Fruit fly (Drosophila melanogaster): ENCODE results near the gene msi.
A peak's percentile ranks its signal among the peaks of the same experiment; 100 is the strongest.

msi gene

dm6 chr3R:25589168-25589567 lies 73.2 kb downstream of the msi start (continued):
- TF ChIP-seq Mes4 (GFP tag; optimal IDR thresholded peaks at IDR 0.05) (no peak), CG1832 (GFP tag; optimal IDR thresholded peaks at IDR 0.05) (peak; percentile 73), CG18764 (GFP tag; optimal IDR thresholded peaks at IDR 0.05) (no peak), bcd (GFP tag; optimal IDR thresholded peaks at IDR 0.05) (no peak), Trl (optimal IDR thresholded peaks at IDR 0.05) (no peak), Trl (GFP tag; optimal IDR thresholded peaks at IDR 0.05) (peak; percentile 3), CG15073 (GFP tag; optimal IDR thresholded peaks at IDR 0.05) (no peak), Hr3 (GFP tag; optimal IDR thresholded peaks at IDR 0.05) (no peak)

- no peak for TF ChIP-seq hb (GFP tag; IDR thresholded peaks at IDR 0.05; ENCODE audit: partially characterized antibody)
- no peak for TF ChIP-seq CG14667 (GFP tag; IDR thresholded peaks at IDR 0.05)
- no peak for TF ChIP-seq jumu (GFP tag; optimal IDR thresholded peaks at IDR 0.05)
- TF ChIP-seq YL-1 (GFP tag; optimal IDR thresholded peaks at IDR 0.05): no peak
- TF ChIP-seq CG4707 (GFP tag; optimal IDR thresholded peaks at IDR 0.05): no peak
- TF ChIP-seq twi (tag; optimal IDR thresholded peaks at IDR 0.05): no peak
- TF ChIP-seq CG2678 (tag; optimal IDR thresholded peaks at IDR 0.05): no peak
- peak; percentile 23 for TF ChIP-seq cg (GFP tag; optimal IDR thresholded peaks at IDR 0.05)
- TF ChIP-seq BtbVII (GFP tag; optimal IDR thresholded peaks at IDR 0.05): no peak
- TF ChIP-seq wdn (GFP tag; IDR thresholded peaks at IDR 0.05): no peak
- no peak for TF ChIP-seq CG13424 (tag; optimal IDR thresholded peaks at IDR 0.05)
- no peak for TF ChIP-seq tll (GFP tag; optimal IDR thresholded peaks at IDR 0.05)
- no peak for TF ChIP-seq CG18476 (GFP tag; optimal IDR thresholded peaks at IDR 0.05)
- TF ChIP-seq CG30020 (tag; optimal IDR thresholded peaks at IDR 0.05): no peak
- no peak for TF ChIP-seq CG8924 (tag; optimal IDR thresholded peaks at IDR 0.05)
- TF ChIP-seq CG7271 (tag; optimal IDR thresholded peaks at IDR 0.05): no peak
- no peak for TF ChIP-seq Opbp (GFP tag; IDR thresholded peaks at IDR 0.05; ENCODE audit: partially characterized antibody)
- no peak for TF ChIP-seq Lhr (GFP tag; optimal IDR thresholded peaks at IDR 0.05)
- no peak for TF ChIP-seq CG34224 (GFP tag; IDR thresholded peaks at IDR 0.05; ENCODE audit: partially characterized antibody)
- TF ChIP-seq ewg (GFP tag; optimal IDR thresholded peaks at IDR 0.05): peak; percentile 75
- TF ChIP-seq Ptx1 (GFP tag; IDR thresholded peaks at IDR 0.05): no peak
- TF ChIP-seq Deaf1 (tag; optimal IDR thresholded peaks at IDR 0.05): peak; percentile 23
- no peak for TF ChIP-seq Adf1 (GFP tag; IDR thresholded peaks at IDR 0.05)
- peak; percentile 87 for TF ChIP-seq sqz (GFP tag; optimal IDR thresholded peaks at IDR 0.05)
- no peak for TF ChIP-seq Nf-YC (tag; optimal IDR thresholded peaks at IDR 0.05)
- no peak for TF ChIP-seq CG2120 (GFP tag; optimal IDR thresholded peaks at IDR 0.05)
- TF ChIP-seq psq (GFP tag; optimal IDR thresholded peaks at IDR 0.05): no peak
- TF ChIP-seq Mrtf (GFP tag; IDR thresholded peaks at IDR 0.05): no peak
- no peak for TF ChIP-seq trh (GFP tag; optimal IDR thresholded peaks at IDR 0.05)
- TF ChIP-seq cad (GFP tag; optimal IDR thresholded peaks at IDR 0.05): no peak
- TF ChIP-seq CG15601 (tag; optimal IDR thresholded peaks at IDR 0.05): no peak
- TF ChIP-seq C15 (GFP tag; IDR thresholded peaks at IDR 0.05): no peak
- TF ChIP-seq Meics (GFP tag; optimal IDR thresholded peaks at IDR 0.05): no peak
- TF ChIP-seq CG4854 (GFP tag; optimal IDR thresholded peaks at IDR 0.05): no peak
- TF ChIP-seq en (GFP tag; optimal IDR thresholded peaks at IDR 0.05): no peak
- peak; percentile 52 for TF ChIP-seq CG5180 (GFP tag; optimal IDR thresholded peaks at IDR 0.05)
- no peak for TF ChIP-seq tx (GFP tag; optimal IDR thresholded peaks at IDR 0.05)
- no peak for TF ChIP-seq CG9727 (GFP tag; optimal IDR thresholded peaks at IDR 0.05)
- no peak for TF ChIP-seq CG8944 (GFP tag; optimal IDR thresholded peaks at IDR 0.05)
- no peak for TF ChIP-seq ranshi (GFP tag; IDR thresholded peaks at IDR 0.05)
- TF ChIP-seq CG6689 (GFP tag; IDR thresholded peaks at IDR 0.05): no peak
- TF ChIP-seq CG3163 (GFP tag; optimal IDR thresholded peaks at IDR 0.05): no peak
Measured at dm6 chr3R:25590850-25591410, 75.0 kb downstream of the msi start.
